Worm (Caenorhabditis elegans) whole organism, young adult: Measurements from ENCODE around the gene C34C12.7.

ENCODE experiments used
- B0336.3 ChIP-seq: fragments of 200-800 bp; sonication (Bioruptor generic); IDR thresholded peaks from 2 replicates; pipeline ENCODE4 v1.3.6; 2022; ENCODE audit warnings: missing genetic modification characterization, missing compliant biosample characterization
- C06A6.2 ChIP-seq: fragments of 200-800 bp; sonication (Bioruptor generic); conservative IDR thresholded peaks from 2 replicates; pipeline ENCODE4 v1.3.6; 2022; ENCODE audit warnings: missing genetic modification characterization, missing compliant biosample characterization
- D2030.7 ChIP-seq: fragments of 200-800 bp; sonication (Bioruptor generic); IDR thresholded peaks from 2 replicates; pipeline ENCODE4 v1.3.6; 2022; ENCODE audit warnings: missing genetic modification reagents, missing genetic modification characterization, missing compliant biosample characterization
- F33H1.4 ChIP-seq: fragments of 200-800 bp; sonication (Bioruptor generic); IDR thresholded peaks from 2 replicates; pipeline ENCODE4 v1.3.6; 2022; ENCODE audit warnings: missing genetic modification reagents, missing genetic modification characterization, missing compliant biosample characterization
- K12H6.12 ChIP-seq: fragments of 200-800 bp; sonication (Bioruptor generic); optimal IDR thresholded peaks from 2 replicates; lab custom pipeline; 2018; ENCODE audit warnings: mild to moderate bottlenecking, missing genetic modification characterization, missing compliant biosample characterization
- T07F8.4 ChIP-seq: sonication (generic microtip); optimal IDR thresholded peaks from 2 replicates; lab custom pipeline; 2016; ENCODE audit warnings: mild to moderate bottlenecking, missing genetic modification characterization, moderate library complexity, missing compliant biosample characterization
- aptf-2 ChIP-seq: fragments of 200-800 bp; sonication (Bioruptor generic); conservative IDR thresholded peaks from 2 replicates; pipeline ENCODE4 v1.3.6; 2022; ENCODE audit warnings: missing genetic modification reagents, missing genetic modification characterization, missing compliant biosample characterization
- aptf-3 ChIP-seq: fragments of 200-800 bp; sonication (Bioruptor generic); IDR thresholded peaks from 2 replicates; pipeline ENCODE4 v1.3.6; 2022; ENCODE audit warnings: missing genetic modification characterization, missing compliant biosample characterization
- atf-7 ChIP-seq: sonication (generic microtip); optimal IDR thresholded peaks from 2 replicates; lab custom pipeline; 2017; ENCODE audit warnings: mild to moderate bottlenecking, missing genetic modification characterization, missing compliant biosample characterization
- athp-1 ChIP-seq: sonication (generic microtip); optimal IDR thresholded peaks from 2 replicates; lab custom pipeline; 2017; ENCODE audit warnings: mild to moderate bottlenecking, missing genetic modification characterization, missing compliant biosample characterization
- ccch-3 ChIP-seq: fragments of 200-800 bp; sonication (Bioruptor generic); optimal IDR thresholded peaks from 2 replicates; lab custom pipeline; 2018; ENCODE audit warnings: mild to moderate bottlenecking, missing genetic modification characterization, missing compliant biosample characterization
- ceh-79 ChIP-seq: sonication (generic microtip); optimal IDR thresholded peaks from 2 replicates; lab custom pipeline; 2017; ENCODE audit warnings: mild to moderate bottlenecking, missing genetic modification characterization, missing compliant biosample characterization
- ceh-91 ChIP-seq: fragments of 200-800 bp; sonication (Bioruptor generic); IDR thresholded peaks from 2 replicates; pipeline ENCODE4 v1.3.6; 2022; ENCODE audit warnings: missing genetic modification reagents, missing genetic modification characterization, missing compliant biosample characterization
- chd-7 ChIP-seq: sonication (generic microtip); optimal IDR thresholded peaks from 2 replicates; lab custom pipeline; 2016; ENCODE audit warnings: mild to moderate bottlenecking, missing genetic modification characterization, moderate library complexity, missing compliant biosample characterization
- dox-1 ChIP-seq: fragments of 200-800 bp; sonication (Bioruptor generic); IDR thresholded peaks from 2 replicates; pipeline ENCODE4 v1.3.6; 2022; ENCODE audit warnings: missing genetic modification reagents, missing genetic modification characterization, missing compliant biosample characterization
- efl-1 ChIP-seq: fragments of 150-350 bp; optimal IDR thresholded peaks from 2 replicates; lab custom pipeline; 2014; ENCODE audit warnings: missing biosample characterization, missing genetic modification reagents, missing genetic modification characterization
- egl-44 ChIP-seq: fragments of 200-800 bp; sonication (Bioruptor generic); IDR thresholded peaks from 2 replicates; pipeline ENCODE4 v1.3.6; 2022; ENCODE audit warnings: missing genetic modification reagents, missing genetic modification characterization, missing compliant biosample characterization
- him-1 ChIP-seq: sonication (generic microtip); optimal IDR thresholded peaks from 2 replicates; lab custom pipeline; 2016; ENCODE audit warnings: missing genotype, missing genetic modification reagents, missing genetic modification characterization, missing compliant biosample characterization
- hmg-1.2 ChIP-seq: fragments of 200-800 bp; sonication (Bioruptor generic); IDR thresholded peaks from 2 replicates; pipeline ENCODE4 v1.3.6; 2022; ENCODE audit warnings: missing genetic modification reagents, missing genetic modification characterization, missing compliant biosample characterization
- hrde-1 ChIP-seq: sonication (generic microtip); optimal IDR thresholded peaks from 2 replicates; lab custom pipeline; 2016; ENCODE audit warnings: missing genetic modification characterization, mild to moderate bottlenecking, missing compliant biosample characterization, moderate library complexity, missing genotype, missing genetic modification reagents, borderline replicate concordance
- hsf-1 ChIP-seq: fragments of 200-800 bp; sonication (Bioruptor generic); IDR thresholded peaks from 2 replicates; pipeline ENCODE4 v1.3.6; 2022; ENCODE audit warnings: missing genetic modification reagents, missing genetic modification characterization, missing compliant biosample characterization
- lag-1 ChIP-seq: fragments of 200-800 bp; sonication (Bioruptor generic); IDR thresholded peaks from 2 replicates; pipeline ENCODE4 v1.3.6; 2022; ENCODE audit warnings: missing genetic modification reagents, missing genetic modification characterization, missing compliant biosample characterization
- let-526 ChIP-seq: fragments of 200-800 bp; sonication (Bioruptor generic); IDR thresholded peaks from 2 replicates; pipeline ENCODE4 v1.3.6; 2022; ENCODE audit warnings: missing genetic modification reagents, missing genetic modification characterization, missing compliant biosample characterization
- let-607 ChIP-seq, 2 experiments: fragments of 200-800 bp in 1 of 2; sonication (Bioruptor generic) in 1 of 2; sonication (generic microtip) in 1 of 2; optimal IDR thresholded peaks; 2 replicates each; lab custom pipeline; 2016 to 2018; ENCODE audit warnings: mild to moderate bottlenecking in 2 of 2, missing compliant biosample characterization in 2 of 2, missing genetic modification characterization in 2 of 2, moderate library complexity in 2 of 2, missing genotype in 1 of 2
- lin-35 ChIP-seq, 3 experiments: fragments of 150-350 bp in 2 of 3; sonication (generic microtip) in 1 of 3; optimal IDR thresholded peaks; 2 replicates each; lab custom pipeline; 2014 to 2018; ENCODE audit warnings: missing biosample characterization in 3 of 3, missing genetic modification characterization in 3 of 3, missing genetic modification reagents in 3 of 3
- lin-40 ChIP-seq: sonication (generic microtip); optimal IDR thresholded peaks from 2 replicates; lab custom pipeline; 2016; ENCODE audit warnings: missing genetic modification characterization, mild to moderate bottlenecking, missing compliant biosample characterization, missing genotype, missing genetic modification reagents
- lin-54 ChIP-seq: fragments of 200-800 bp; sonication (Bioruptor generic); optimal IDR thresholded peaks from 2 replicates; lab custom pipeline; 2018; ENCODE audit warnings: mild to moderate bottlenecking, missing genetic modification characterization, missing compliant biosample characterization
- lsl-1 ChIP-seq: fragments of 200-800 bp; sonication (Bioruptor generic); optimal IDR thresholded peaks from 2 replicates; lab custom pipeline; 2018; ENCODE audit warnings: mild to moderate bottlenecking, missing genetic modification characterization, moderate library complexity, missing compliant biosample characterization
- mxl-1 ChIP-seq: sonication (generic microtip); optimal IDR thresholded peaks from 2 replicates; lab custom pipeline; 2016; ENCODE audit warnings: missing genetic modification characterization, missing compliant biosample characterization
- nhr-120 ChIP-seq: fragments of 200-800 bp; sonication (Bioruptor generic); IDR thresholded peaks from 2 replicates; pipeline ENCODE4 v1.3.6; 2022; ENCODE audit warnings: missing genetic modification characterization, missing compliant biosample characterization
- nhr-80 ChIP-seq: sonication (generic microtip); optimal IDR thresholded peaks from 2 replicates; lab custom pipeline; 2016; ENCODE audit warnings: missing genetic modification characterization, missing compliant biosample characterization
- pbrm-1 ChIP-seq: fragments of 200-800 bp; sonication (Bioruptor generic); IDR thresholded peaks from 2 replicates; pipeline ENCODE4 v1.3.6; 2022; ENCODE audit warnings: missing genetic modification reagents, missing genetic modification characterization, missing compliant biosample characterization
- pha-4 ChIP-seq: fragments of 150-350 bp; sonication (generic microtip); optimal IDR thresholded peaks from 2 replicates; lab custom pipeline; 2014; ENCODE audit warnings: missing biosample characterization, missing genetic modification reagents, missing genetic modification characterization
- rcor-1 ChIP-seq: fragments of 200-800 bp; sonication (Bioruptor generic); IDR thresholded peaks from 2 replicates; pipeline ENCODE4 v1.3.6; 2022; ENCODE audit warnings: missing genetic modification reagents, missing genetic modification characterization, missing compliant biosample characterization
- rpc-1 ChIP-seq, 2 experiments: fragments of 150-350 bp in 1 of 2; sonication (generic microtip) in 1 of 2; optimal IDR thresholded peaks; 2 replicates each; lab custom pipeline; 2014 to 2018; ENCODE audit warnings: missing biosample characterization in 1 of 2, missing genetic modification characterization in 1 of 2, missing genetic modification reagents in 1 of 2, missing genotype in 1 of 2
- sdz-38 ChIP-seq: sonication (generic microtip); optimal IDR thresholded peaks from 2 replicates; lab custom pipeline; 2016; ENCODE audit warnings: missing genotype, missing genetic modification characterization, missing compliant biosample characterization
- snpc-4 ChIP-seq, 5 experiments: fragments of 150-350 bp in 1 of 5; sonication (generic microtip) in 4 of 5; optimal IDR thresholded peaks; 2 replicates each; lab custom pipeline; 2014 to 2018; ENCODE audit warnings: missing genetic modification characterization in 5 of 5, missing biosample characterization in 3 of 5, antibody characterized with exemption in 2 of 5, mild to moderate bottlenecking in 2 of 5, missing compliant biosample characterization in 2 of 5, missing genotype in 2 of 5, moderate library complexity in 2 of 5, missing genetic modification reagents in 1 of 5
- tbp1 ChIP-seq: fragments of 200-800 bp; sonication (Bioruptor generic); optimal IDR thresholded peaks from 2 replicates; lab custom pipeline; 2018; ENCODE audit warnings: mild to moderate bottlenecking, missing genetic modification characterization, missing compliant biosample characterization
- ztf-18 ChIP-seq: sonication (generic microtip); optimal IDR thresholded peaks from 2 replicates; lab custom pipeline; 2016; ENCODE audit warnings: missing genotype, mild to moderate bottlenecking, missing genetic modification characterization, missing compliant biosample characterization
- ztf-22 ChIP-seq: fragments of 200-800 bp; sonication (Bioruptor generic); optimal IDR thresholded peaks from 2 replicates; lab custom pipeline; 2018; ENCODE audit warnings: mild to moderate bottlenecking, missing genetic modification characterization, moderate library complexity, missing compliant biosample characterization
- ztf-25 ChIP-seq: fragments of 200-800 bp; sonication (Bioruptor generic); IDR thresholded peaks from 2 replicates; pipeline ENCODE4 v1.3.6; 2022; ENCODE audit warnings: missing genetic modification reagents, missing genetic modification characterization, missing compliant biosample characterization
- ztf-3 ChIP-seq: fragments of 200-800 bp; sonication (Bioruptor generic); optimal IDR thresholded peaks from 2 replicates; lab custom pipeline; 2018; ENCODE audit warnings: mild to moderate bottlenecking, missing genetic modification characterization, missing compliant biosample characterization
- ztf-6 ChIP-seq: fragments of 200-800 bp; sonication (Bioruptor generic); IDR thresholded peaks from 2 replicates; pipeline ENCODE4 v1.3.6; 2022; ENCODE audit warnings: missing genetic modification reagents, missing genetic modification characterization, missing compliant biosample characterization

Gene C34C12.7

ce11 chrIII:3520417-3520816, 32.3 kb upstream of the C34C12.7 start (continued):
- TF ChIP-seq T07F8.4 (tag; lab: Kevin White, UChicago): no peak
- TF ChIP-seq ztf-25 (GFP tag; lab: Robert Waterston, UW): no peak
- TF ChIP-seq aptf-2 (GFP tag; lab: Robert Waterston, UW): no peak
- TF ChIP-seq chd-7: peak; percentile 22
- TF ChIP-seq ceh-91 (GFP tag; lab: Robert Waterston, UW): no peak
- peak; percentile 23 for TF ChIP-seq tbp1 (GFP tag; lab: Kevin White, UChicago)
- peak; percentile 50 for TF ChIP-seq ztf-22
- TF ChIP-seq let-607 (tag; optimal IDR thresholded peaks at IDR 0.05; lab: Kevin White, UChicago): peak; percentile 70 to 76
- no peak for TF ChIP-seq hsf-1 (GFP tag; lab: Robert Waterston, UW)

ce11 chrIII:3519505-3519904, 31.4 kb upstream of the C34C12.7 start, which contains the start of gene hmit-1.3:
Gene hmit-1.3 (minus strand): TSS chrIII:3519607.
- TF ChIP-seq him-1 (tag; lab: Kevin White, UChicago) (no peak), pha-4 (no peak), nhr-80 (tag; lab: Kevin White, UChicago) (peak; percentile 8)

- TF ChIP-seq efl-1 (GFP tag; lab: Kevin White, UChicago) (no peak), ztf-3 (GFP tag; lab: Kevin White, UChicago) (no peak), ztf-22 (no peak), lin-54 (no peak)
- TF ChIP-seq, all 124 proteins: peak for 0
Measured at ce11 chrIII:3511808-3512207, 23.7 kb upstream of the C34C12.7 start.

DNA sequence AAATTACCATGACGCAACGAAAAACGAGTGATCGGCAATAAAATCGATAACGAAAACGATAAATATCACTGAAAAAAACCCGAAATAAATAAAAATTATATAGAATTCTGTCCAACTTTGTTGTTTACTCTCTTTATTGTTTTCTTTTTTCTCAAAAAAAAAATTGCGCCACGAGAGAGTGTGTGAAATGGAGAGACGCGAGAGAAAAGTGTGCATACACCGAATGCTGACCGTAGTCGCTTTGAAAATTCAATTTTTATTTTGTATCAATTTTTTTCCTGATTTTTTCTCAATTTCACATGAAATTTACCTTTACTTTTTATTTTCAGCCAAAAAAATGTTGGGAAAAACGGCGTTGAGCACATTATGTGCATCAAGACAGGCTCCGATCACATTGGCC, 21.8 kb upstream of the C34C12.7 start, which contains the start of the genes M01F1.4 and mrpl-35:
Gene M01F1.4, minus strand, starts transcription at position 126 of the 400 bp plus-strand sequence.
Gene mrpl-35, plus strand, starts transcription at position 330 of the 400 bp plus-strand sequence.
- TF ChIP-seq lag-1 (GFP tag; lab: Robert Waterston, UW) (no peak), D2030.7 (GFP tag; lab: Robert Waterston, UW) (peak; percentile 31; the same call in 1 of the 2 replicates), snpc-4 (GFP tag; optimal IDR thresholded peaks at IDR 0.05; lab: Kevin White, UChicago) (no peak), snpc-4 (tag; optimal IDR thresholded peaks at IDR 0.05; lab: Kevin White, UChicago) (peak in 3 of 4 experiments; percentile 6 to 36 (median 27)), ccch-3 (GFP tag; lab: Kevin White, UChicago) (no peak), lsl-1 (GFP tag; lab: Kevin White, UChicago) (peak; percentile 78), lin-40 (peak; percentile 1), nhr-120 (GFP tag; lab: Robert Waterston, UW) (0 out of 2 replicates have a peak, but pooled peaks have one; percentile 22), F33H1.4 (peak; percentile 44; the same call in 1 of the 2 replicates), B0336.3 (GFP tag; lab: Robert Waterston, UW) (no peak), sdz-38 (tag; lab: Kevin White, UChicago) (no peak), ztf-6 (no peak), mxl-1 (no peak), atf-7 (tag; lab: Kevin White, UChicago) (no peak), athp-1 (tag; lab: Kevin White, UChicago) (no peak), lin-54 (peak; percentile 16), nhr-80 (tag; lab: Kevin White, UChicago) (peak; percentile 13), rpc-1 (optimal IDR thresholded peaks at IDR 0.05; lab: Kevin White, UChicago) (no peak), rpc-1 (tag; optimal IDR thresholded peaks at IDR 0.05; lab: Kevin White, UChicago) (no peak), dox-1 (GFP tag; lab: Robert Waterston, UW) (peak; percentile 44), rcor-1 (GFP tag; lab: Robert Waterston, UW) (no peak), hrde-1 (tag; lab: Kevin White, UChicago) (no peak), ceh-79 (no peak), aptf-3 (no peak), C06A6.2 (GFP tag; lab: Robert Waterston, UW) (no peak), ztf-25 (GFP tag; lab: Robert Waterston, UW) (no peak), K12H6.12 (tag; lab: Kevin White, UChicago) (no peak), ztf-18 (tag; lab: Kevin White, UChicago) (no peak), pbrm-1 (GFP tag; lab: Robert Waterston, UW) (no peak), lin-35 (GFP tag; optimal IDR thresholded peaks at IDR 0.05; lab: Kevin White, UChicago) (peak in 1 of 3 experiments; percentile 9), egl-44 (no peak), him-1 (tag; lab: Kevin White, UChicago) (no peak), hmg-1.2 (GFP tag; lab: Robert Waterston, UW) (peak; percentile 97), let-526 (GFP tag; lab: Robert Waterston, UW) (no peak)
